Worm (Caenorhabditis elegans) whole organism, midembryonic: ENCODE measurements around the gene col-107.

ENCODE experiments used
- T22C8.4 ChIP-seq: fragments of 200-800 bp; sonication (Bioruptor generic); IDR thresholded peaks from 2 replicates; pipeline ENCODE4 v1.3.6; 2022; ENCODE audit warnings: missing genetic modification characterization, missing compliant biosample characterization
- flt-1 ChIP-seq: fragments of 200-800 bp; sonication (Bioruptor generic); IDR thresholded peaks from 2 replicates; pipeline ENCODE4 v1.3.6; 2022; ENCODE audit warnings: missing genetic modification characterization, missing compliant biosample characterization
- klf-2 ChIP-seq: fragments of 200-800 bp; sonication (Bioruptor generic); conservative IDR thresholded peaks from 2 replicates; pipeline ENCODE4 v1.3.6; 2022; ENCODE audit warnings: missing genetic modification reagents, missing genetic modification characterization, missing compliant biosample characterization
- ztf-23 ChIP-seq: fragments of 200-800 bp; sonication (Bioruptor generic); IDR thresholded peaks from 2 replicates; pipeline ENCODE4 v1.3.6; 2022; ENCODE audit warnings: missing genetic modification reagents, missing genetic modification characterization, missing compliant biosample characterization

DNA sequence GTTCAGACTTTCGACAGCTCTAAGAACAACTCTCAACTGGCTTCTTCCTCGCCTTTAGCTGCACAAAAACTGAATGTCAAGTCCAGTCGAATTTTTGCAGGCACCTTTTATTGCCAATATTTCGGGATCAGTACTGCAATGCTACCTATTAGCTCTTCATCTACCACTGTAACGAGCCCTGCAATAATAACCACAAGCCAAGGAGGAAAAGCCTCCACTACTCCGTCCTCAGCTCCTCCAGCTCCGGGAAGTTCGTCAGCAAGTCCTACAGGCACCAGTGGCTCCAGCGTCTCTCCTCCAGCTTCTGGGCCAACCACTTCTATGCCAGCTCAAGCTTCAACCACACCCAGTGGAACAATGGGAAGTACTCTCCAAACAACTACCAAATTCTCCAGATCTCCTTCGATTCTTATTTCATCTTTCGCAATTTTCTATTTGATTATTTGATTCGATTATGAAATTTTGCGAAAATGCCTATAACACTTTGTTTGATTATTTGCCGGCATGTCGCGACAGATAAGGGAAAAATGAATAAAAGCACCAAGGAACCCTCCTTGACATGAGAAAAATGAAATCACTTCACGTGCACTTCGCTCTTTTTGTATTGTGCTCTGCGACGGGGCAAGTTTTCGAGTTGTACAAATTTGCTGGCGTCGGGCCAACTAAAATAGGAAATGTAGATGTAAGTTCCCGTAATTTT lies 6.7 kb downstream of the col-107 start, which contains the start of gene C34H4.1:
- no peak for TF ChIP-seq flt-1
- TF ChIP-seq klf-2 (GFP tag; lab: Robert Waterston, UW), result no peak
- TF ChIP-seq ztf-23 (GFP tag; lab: Robert Waterston, UW), result no peak
- no peak for TF ChIP-seq T22C8.4 (GFP tag; lab: Robert Waterston, UW)
